Worm (Caenorhabditis elegans) whole organism, midembryonic: ENCODE data around the gene F59F4.3.

Experiments
- T22C8.4 ChIP-seq: fragments of 200-800 bp; sonication (Bioruptor generic); IDR thresholded peaks from 2 replicates; pipeline ENCODE4 v1.3.6; 2022; ENCODE audit warnings: missing genetic modification characterization, missing compliant biosample characterization
- cog-1 ChIP-seq: sonication (generic microtip); optimal IDR thresholded peaks from 2 replicates; lab custom pipeline; 2016; ENCODE audit warnings: missing genetic modification characterization, missing compliant biosample characterization
- flt-1 ChIP-seq: fragments of 200-800 bp; sonication (Bioruptor generic); IDR thresholded peaks from 2 replicates; pipeline ENCODE4 v1.3.6; 2022; ENCODE audit warnings: missing genetic modification characterization, missing compliant biosample characterization
- ztf-23 ChIP-seq: fragments of 200-800 bp; sonication (Bioruptor generic); IDR thresholded peaks from 2 replicates; pipeline ENCODE4 v1.3.6; 2022; ENCODE audit warnings: missing genetic modification reagents, missing genetic modification characterization, missing compliant biosample characterization

DNA sequence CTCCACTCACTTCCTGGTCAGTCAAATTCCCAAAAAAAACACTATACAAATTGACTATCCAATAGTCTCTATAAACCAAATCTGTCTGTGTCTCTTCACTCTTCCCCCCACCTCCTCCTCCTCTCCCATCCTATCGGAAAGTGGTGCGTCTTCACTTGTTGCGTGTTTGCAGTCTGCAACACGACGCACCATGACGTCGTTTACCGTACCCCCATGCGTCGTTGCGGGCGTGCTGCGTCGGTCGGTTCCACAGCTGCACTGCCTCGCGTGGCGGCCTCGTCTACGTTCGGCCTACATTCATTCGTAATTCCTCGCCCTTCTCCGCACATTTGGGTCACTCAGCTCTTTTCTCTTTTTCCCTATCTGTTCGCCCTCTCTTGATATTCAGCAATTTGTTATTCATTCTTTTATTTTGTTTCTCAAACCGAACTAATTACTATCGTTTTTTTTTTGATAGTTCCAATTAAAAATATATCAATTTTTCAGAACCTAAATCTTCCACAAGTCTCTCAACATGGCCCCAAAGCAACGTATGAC is 6.2 kb downstream of the F59F4.3 start, which contains the start of gene serp-1.1:
- peak; percentile 88 for TF ChIP-seq flt-1
- peak; percentile 81 for TF ChIP-seq ztf-23
- TF ChIP-seq cog-1 (tag; lab: Kevin White, UChicago), result peak; percentile 85
- no peak for TF ChIP-seq T22C8.4 (GFP tag; lab: Robert Waterston, UW)
